Worm (Caenorhabditis elegans): ENCODE data around the gene agr-1.
A peak's percentile ranks its signal among the peaks of the same experiment; 100 is the strongest.

The agr-1 gene

DNA sequence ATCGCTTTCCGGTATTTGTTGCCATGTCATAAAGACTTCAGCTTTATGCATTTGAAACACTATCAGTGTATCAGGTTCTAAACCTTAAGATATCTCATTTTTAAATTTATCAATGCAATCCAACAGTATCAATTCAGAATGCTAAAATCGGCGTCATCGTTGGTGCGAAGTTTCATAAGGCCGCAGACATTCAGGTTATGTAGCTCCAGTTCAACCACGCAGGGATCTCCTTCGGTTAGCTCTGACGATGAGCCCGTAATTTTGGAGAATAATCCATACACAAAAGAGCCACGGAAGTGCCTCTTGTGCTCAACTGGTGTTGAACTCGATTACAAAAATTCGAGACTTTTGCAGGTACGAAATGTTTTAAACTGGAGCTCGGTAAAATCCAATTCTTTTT lies 38.9 kb downstream of the agr-1 start, which contains the start of gene mrps-18.C:
TSS of gene mrps-18.C (plus strand) at position 138 of the 400 bp plus-strand sequence.
- no peak for TF ChIP-seq nhr-237 (tag; optimal IDR thresholded peaks at IDR 0.05)
- no peak for TF ChIP-seq unc-62 (GFP tag; optimal IDR thresholded peaks at IDR 0.05)
- TF ChIP-seq lin-15B (tag; optimal IDR thresholded peaks at IDR 0.05), result no peak
- TF ChIP-seq lin-39 (tag; optimal IDR thresholded peaks at IDR 0.05), result no peak
- no peak for TF ChIP-seq ceh-82 (tag; optimal IDR thresholded peaks at IDR 0.05)
- no peak for TF ChIP-seq nhr-67 (tag; optimal IDR thresholded peaks at IDR 0.05)

DNA sequence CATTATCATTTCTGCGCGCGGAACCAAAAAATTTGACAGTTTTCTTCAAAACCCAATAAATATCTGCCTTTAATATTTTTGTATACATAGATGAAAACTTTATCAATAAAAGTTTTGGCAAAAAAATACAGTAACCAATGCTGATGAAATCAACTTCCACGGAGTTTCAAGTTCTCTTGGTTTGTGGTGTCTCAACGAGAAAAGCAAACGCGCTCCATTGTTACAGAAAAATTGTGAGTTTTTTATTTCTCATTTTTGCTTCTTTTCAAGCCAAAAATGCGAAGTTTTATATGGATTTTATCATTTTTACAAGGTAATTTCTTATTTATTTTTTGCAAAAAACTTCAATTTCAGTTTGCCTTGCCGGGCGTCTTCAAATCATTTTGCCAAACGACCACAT lies 40.3 kb downstream of the agr-1 start, which contains the start of gene T14B4.3:
TSS of gene T14B4.3 (plus strand) at position 264 of the 400 bp plus-strand sequence.
- TF ChIP-seq nhr-11 (tag; optimal IDR thresholded peaks at IDR 0.05), result no peak
- TF ChIP-seq lsy-12 (tag; optimal IDR thresholded peaks at IDR 0.05), result peak; percentile 15
- TF ChIP-seq lin-39 (tag; optimal IDR thresholded peaks at IDR 0.05), result peak; percentile 17
- peak; percentile 25 for TF ChIP-seq snpc-4 (tag; optimal IDR thresholded peaks at IDR 0.05)
- no peak for TF ChIP-seq elt-3 (tag; optimal IDR thresholded peaks at IDR 0.05)
- TF ChIP-seq nhr-23 (tag; optimal IDR thresholded peaks at IDR 0.05), result peak; percentile 44
- peak; percentile 93 for TF ChIP-seq pha-4 (tag; optimal IDR thresholded peaks at IDR 0.05)
- TF ChIP-seq lin-15B (tag; optimal IDR thresholded peaks at IDR 0.05), result peak; percentile 87
- peak; percentile 54 for TF ChIP-seq pqm-1 (tag; optimal IDR thresholded peaks at IDR 0.05)
- peak; percentile 21 for TF ChIP-seq egl-5 (tag; optimal IDR thresholded peaks at IDR 0.05)
- TF ChIP-seq nfya-1 (tag; optimal IDR thresholded peaks at IDR 0.05; ENCODE audit: insufficient read depth), result peak; percentile 69
- peak; percentile 69 for TF ChIP-seq nhr-43 (tag; optimal IDR thresholded peaks at IDR 0.05; ENCODE audit: poor library complexity, severe bottlenecking)
- TF ChIP-seq nhr-25 (tag; optimal IDR thresholded peaks at IDR 0.05), result peak; percentile 54
- no peak for TF ChIP-seq mml-1 (tag; optimal IDR thresholded peaks at IDR 0.05)
- TF ChIP-seq tbx-2 (tag; optimal IDR thresholded peaks at IDR 0.05), result no peak
- TF ChIP-seq elt-2 (tag; optimal IDR thresholded peaks at IDR 0.05), result peak; percentile 27

DNA sequence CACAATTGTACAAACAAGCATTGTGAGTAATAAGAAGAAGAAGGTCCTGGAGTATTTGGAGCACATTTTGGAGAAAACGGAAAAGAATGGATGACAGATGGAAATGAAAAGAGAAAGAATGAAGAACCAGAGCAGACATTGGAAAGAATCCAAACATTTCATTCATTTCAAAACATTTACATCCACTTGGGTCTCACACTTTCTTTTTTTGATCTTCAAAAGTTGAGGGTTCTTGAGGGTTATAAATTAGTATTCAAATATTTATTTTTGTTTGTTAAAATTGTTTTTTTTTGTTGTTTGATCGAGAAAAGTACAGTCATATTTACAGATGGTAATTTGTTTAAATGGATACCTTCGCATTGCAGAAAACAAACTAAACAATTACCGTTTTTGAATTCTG lies 41.3 kb downstream of the agr-1 start, which contains the start of gene T14B4.9:
TSS of gene T14B4.9 (minus strand) at position 101 of the 400 bp plus-strand sequence.
- TF ChIP-seq nhr-11 (tag; optimal IDR thresholded peaks at IDR 0.05) (no peak), unc-39 (tag; optimal IDR thresholded peaks at IDR 0.05) (no peak), ceh-28 (tag; optimal IDR thresholded peaks at IDR 0.05) (no peak), nhr-67 (tag; optimal IDR thresholded peaks at IDR 0.05) (no peak), tbx-2 (tag; optimal IDR thresholded peaks at IDR 0.05) (no peak), zag-1 (tag; optimal IDR thresholded peaks at IDR 0.05) (no peak), nhr-237 (tag; optimal IDR thresholded peaks at IDR 0.05) (no peak), nhr-23 (tag; optimal IDR thresholded peaks at IDR 0.05) (no peak), fkh-2 (tag; optimal IDR thresholded peaks at IDR 0.05) (no peak), ceh-16 (tag; optimal IDR thresholded peaks at IDR 0.05) (no peak), skn-1 (tag; optimal IDR thresholded peaks at IDR 0.05) (no peak), unc-62 (GFP tag; optimal IDR thresholded peaks at IDR 0.05) (no peak), daf-12 (tag; optimal IDR thresholded peaks at IDR 0.05) (no peak), nhr-12 (tag; optimal IDR thresholded peaks at IDR 0.05) (no peak), pha-4 (tag; optimal IDR thresholded peaks at IDR 0.05) (no peak), ama-1 (optimal IDR thresholded peaks at IDR 0.05) (no peak), R02D3.7 (tag; optimal IDR thresholded peaks at IDR 0.05) (no peak)

DNA sequence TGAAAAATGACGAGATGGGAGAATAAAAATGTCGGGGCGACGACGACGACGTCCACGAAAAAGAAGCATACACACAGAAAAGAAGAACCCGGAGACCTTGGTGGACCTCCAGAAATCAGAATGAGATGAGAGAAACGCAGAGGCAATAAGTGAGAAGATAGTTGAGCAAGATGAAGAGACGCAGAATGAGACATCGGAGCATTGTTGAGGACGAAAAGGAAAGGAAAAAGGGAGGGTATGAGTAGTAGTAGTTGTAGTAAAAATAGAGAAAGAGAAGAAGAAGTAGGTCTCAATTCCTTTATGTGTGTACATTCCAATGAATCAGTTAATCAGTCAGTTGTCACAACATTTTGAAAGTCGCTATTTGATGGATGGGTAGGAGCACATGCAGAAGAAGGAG lies 45.6 kb downstream of the agr-1 start, which contains the start of gene T14B4.8:
TSS of gene T14B4.8 (minus strand) at position 60 of the 400 bp plus-strand sequence.
- peak; percentile 46 for TF ChIP-seq nfya-1 (tag; optimal IDR thresholded peaks at IDR 0.05; ENCODE audit: insufficient read depth)
- peak; percentile 21 for TF ChIP-seq hmg-11 (tag; optimal IDR thresholded peaks at IDR 0.05)
- no peak for TF ChIP-seq zag-1 (tag; optimal IDR thresholded peaks at IDR 0.05)

DNA sequence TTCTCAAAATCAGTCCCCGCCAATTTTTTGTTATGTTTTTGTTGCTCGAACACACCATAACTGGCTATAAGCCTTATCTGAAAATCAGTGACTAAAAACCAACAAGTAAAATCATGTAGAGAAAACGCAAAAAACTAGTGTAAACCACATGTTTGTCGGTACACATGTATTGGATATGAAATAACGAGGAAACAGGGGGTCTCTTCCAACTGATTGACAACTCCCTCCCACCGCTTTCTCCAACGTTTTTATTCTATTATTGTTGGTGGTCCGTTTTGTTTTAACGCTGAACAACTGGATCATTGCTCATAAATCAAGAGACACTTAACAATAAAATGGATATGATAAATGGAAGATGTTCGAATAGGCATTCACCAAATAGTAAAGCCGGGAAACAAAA lies 48.2 kb downstream of the agr-1 start:
- peak; percentile 40 for TF ChIP-seq egl-5 (tag; optimal IDR thresholded peaks at IDR 0.05)
- no peak for TF ChIP-seq ama-1 (optimal IDR thresholded peaks at IDR 0.05)
- no peak for TF ChIP-seq egl-27 (tag; optimal IDR thresholded peaks at IDR 0.05)
- TF ChIP-seq mdl-1 (tag; optimal IDR thresholded peaks at IDR 0.05), result no peak

DNA sequence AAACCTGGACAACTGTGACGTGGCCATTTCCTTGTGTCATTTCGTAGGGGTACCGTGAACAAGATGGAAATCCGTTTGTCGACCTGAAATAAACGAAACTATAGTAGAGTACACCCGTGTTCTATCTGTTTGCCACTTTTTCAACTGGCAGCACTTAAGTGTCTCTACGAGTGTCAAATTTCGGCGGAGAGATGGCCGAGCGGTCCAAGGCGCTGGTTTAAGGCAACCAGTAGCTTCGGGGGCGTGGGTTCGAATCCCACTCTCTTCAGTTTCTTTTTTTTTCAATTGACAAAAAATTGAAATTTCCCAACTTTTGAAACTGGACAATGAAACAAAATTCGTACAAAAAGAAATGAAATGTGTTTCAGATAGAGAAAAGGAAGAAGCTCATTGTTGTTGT lies 53.4 kb downstream of the agr-1 start:
- TF ChIP-seq eor-1 (tag; optimal IDR thresholded peaks at IDR 0.05) (no peak), elt-1 (tag; optimal IDR thresholded peaks at IDR 0.05) (no peak), ztf-11 (tag; optimal IDR thresholded peaks at IDR 0.05) (no peak), mdl-1 (tag; optimal IDR thresholded peaks at IDR 0.05) (no peak), snpc-4 (tag; optimal IDR thresholded peaks at IDR 0.05) (no peak), ceh-82 (tag; optimal IDR thresholded peaks at IDR 0.05) (no peak), jun-1 (tag; optimal IDR thresholded peaks at IDR 0.05) (no peak), pha-4 (tag; optimal IDR thresholded peaks at IDR 0.05) (peak; percentile 44), ZK546.5 (tag; optimal IDR thresholded peaks at IDR 0.05) (no peak), nfya-1 (tag; optimal IDR thresholded peaks at IDR 0.05; ENCODE audit: insufficient read depth) (peak; percentile 48), nhr-25 (tag; optimal IDR thresholded peaks at IDR 0.05) (no peak), lsy-12 (tag; optimal IDR thresholded peaks at IDR 0.05) (peak; percentile 36), nhr-43 (tag; optimal IDR thresholded peaks at IDR 0.05; ENCODE audit: poor library complexity, severe bottlenecking) (no peak), fkh-2 (tag; optimal IDR thresholded peaks at IDR 0.05) (no peak), ama-1 (optimal IDR thresholded peaks at IDR 0.05) (no peak), fos-1 (tag; optimal IDR thresholded peaks at IDR 0.05) (no peak), hmg-11 (tag; optimal IDR thresholded peaks at IDR 0.05) (peak; percentile 38), nhr-28 (tag; optimal IDR thresholded peaks at IDR 0.05) (no peak), lin-39 (tag; optimal IDR thresholded peaks at IDR 0.05) (peak; percentile 14), ceh-9 (tag; optimal IDR thresholded peaks at IDR 0.05) (no peak), daf-12 (tag; optimal IDR thresholded peaks at IDR 0.05) (no peak), mml-1 (tag; optimal IDR thresholded peaks at IDR 0.05) (no peak)

All from whole organism, L3 larva.